Fruit fly (Drosophila melanogaster) ovary, adult (tissue): Measurements from ENCODE around the gene CG4653.

Experiments used
- CG17801 ChIP-seq: fragments of 200-800 bp; optimal IDR thresholded peaks from 2 replicates; lab custom pipeline; 2019; ENCODE audit warnings: missing biosample characterization, mild to moderate bottlenecking, missing genetic modification characterization, moderate library complexity; ENCODE audit not compliant: partially characterized antibody

CG4653 gene

dm6 chrX:16687400-16688105, 16.3 kb upstream of the CG4653 start:
- no peak for TF ChIP-seq CG17801 (GFP tag; lab: Kevin White, UChicago)

DNA sequence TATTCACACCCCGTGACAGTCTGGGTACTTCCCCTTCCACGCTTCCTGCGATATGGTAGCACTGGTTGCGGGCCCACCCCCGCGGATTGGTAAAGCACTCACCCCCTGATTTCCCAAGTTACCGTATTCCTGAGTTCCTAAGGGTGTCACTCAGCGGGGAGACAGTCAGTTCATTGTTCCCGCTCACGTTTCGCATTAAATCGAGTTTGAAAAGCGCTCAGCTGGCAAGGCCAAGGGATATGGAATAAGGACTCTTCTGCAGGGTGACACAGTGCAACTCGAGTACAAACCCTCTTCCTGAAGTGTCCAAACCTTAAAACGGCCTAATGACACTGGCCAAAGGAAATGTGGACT, 15.8 kb upstream of the CG4653 start:
- no peak for TF ChIP-seq CG17801 (GFP tag; lab: Kevin White, UChicago)

DNA sequence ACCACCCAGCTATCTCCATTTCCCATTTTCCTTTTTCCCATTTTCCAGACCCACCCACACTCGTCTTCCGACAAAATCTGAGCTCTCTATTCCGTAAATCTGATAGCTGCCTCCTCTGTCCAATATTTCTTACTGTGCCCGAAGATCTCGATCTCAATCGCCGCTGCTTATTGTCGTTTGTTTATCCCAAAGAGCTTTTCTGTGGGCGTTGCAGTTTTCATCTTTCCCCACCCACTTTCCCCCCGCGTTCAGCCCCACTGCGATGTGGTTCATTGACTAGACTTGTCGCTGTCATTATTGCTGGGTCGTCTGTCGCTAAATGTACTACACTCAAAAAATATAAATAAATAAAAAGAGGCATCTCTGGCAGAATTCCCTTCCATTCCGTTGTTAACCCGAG, 14.5 kb upstream of the CG4653 start:
- TF ChIP-seq CG17801 (GFP tag; lab: Kevin White, UChicago), result no peak

dm6 chrX:16689966-16690365, 13.9 kb upstream of the CG4653 start:
- no peak for TF ChIP-seq CG17801 (GFP tag; lab: Kevin White, UChicago)

DNA sequence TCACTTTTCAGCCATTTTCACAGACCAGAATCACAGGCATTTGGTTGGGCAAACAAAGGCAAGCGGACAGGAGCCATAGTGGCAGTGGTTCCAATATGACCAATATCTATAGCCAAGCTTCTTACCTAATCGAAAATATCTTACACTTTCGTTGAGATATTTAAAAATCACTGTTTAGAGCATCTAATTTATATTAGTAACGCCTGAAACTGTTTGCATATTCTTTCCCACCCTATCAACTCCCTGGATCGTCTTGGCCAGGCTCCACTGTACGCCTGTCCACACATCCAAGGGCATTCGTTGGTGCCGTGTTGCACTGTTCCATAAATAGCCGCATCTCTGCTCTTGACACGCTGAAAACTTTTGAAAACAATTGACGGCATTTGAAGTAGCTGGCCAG, 13.4 kb upstream of the CG4653 start:
- TF ChIP-seq CG17801 (GFP tag; lab: Kevin White, UChicago), result no peak

dm6 chrX:16691440-16691839, 12.4 kb upstream of the CG4653 start:
- peak; percentile 49 for TF ChIP-seq CG17801 (GFP tag; lab: Kevin White, UChicago)

DNA sequence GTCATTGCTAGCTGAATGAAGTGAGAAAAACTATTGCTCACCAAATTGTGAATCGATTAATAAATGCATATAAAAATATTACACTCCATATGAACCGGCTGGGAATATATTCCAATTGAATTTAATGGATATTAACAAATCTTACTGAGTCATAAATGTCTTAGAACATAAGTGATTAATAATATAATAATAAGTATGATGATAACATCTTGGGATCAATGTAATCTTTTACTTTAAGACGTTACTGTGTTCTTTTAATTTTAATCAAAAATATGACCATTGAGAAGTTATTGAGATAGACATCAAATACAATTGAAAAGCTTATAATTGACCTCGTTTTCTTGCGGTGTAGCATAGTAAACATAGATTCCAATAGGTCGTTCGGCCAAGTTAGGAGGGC, 11.6 kb upstream of the CG4653 start:
- no peak for TF ChIP-seq CG17801 (GFP tag; lab: Kevin White, UChicago)

- no peak for TF ChIP-seq CG17801 (GFP tag; lab: Kevin White, UChicago)
These were observed 10.0 kb upstream of the CG4653 start for dm6 chrX:16693805-16694387.

- no peak for TF ChIP-seq CG17801 (GFP tag; lab: Kevin White, UChicago)
These were observed 9.4 kb upstream of the CG4653 start for dm6 chrX:16694477-16694876.

- no peak for TF ChIP-seq CG17801 (GFP tag; lab: Kevin White, UChicago)
These were observed 8.9 kb upstream of the CG4653 start, which contains the start of gene Septin4 for dm6 chrX:16694959-16695358. Septin4 (minus strand) TSS chrX:16695173.

dm6 chrX:16695658-16696181, 8.2 kb upstream of the CG4653 start, which contains the start of gene CG4678:
CG4678 (plus strand) TSS chrX:16696131.
- no peak for TF ChIP-seq CG17801 (GFP tag; lab: Kevin White, UChicago)

DNA sequence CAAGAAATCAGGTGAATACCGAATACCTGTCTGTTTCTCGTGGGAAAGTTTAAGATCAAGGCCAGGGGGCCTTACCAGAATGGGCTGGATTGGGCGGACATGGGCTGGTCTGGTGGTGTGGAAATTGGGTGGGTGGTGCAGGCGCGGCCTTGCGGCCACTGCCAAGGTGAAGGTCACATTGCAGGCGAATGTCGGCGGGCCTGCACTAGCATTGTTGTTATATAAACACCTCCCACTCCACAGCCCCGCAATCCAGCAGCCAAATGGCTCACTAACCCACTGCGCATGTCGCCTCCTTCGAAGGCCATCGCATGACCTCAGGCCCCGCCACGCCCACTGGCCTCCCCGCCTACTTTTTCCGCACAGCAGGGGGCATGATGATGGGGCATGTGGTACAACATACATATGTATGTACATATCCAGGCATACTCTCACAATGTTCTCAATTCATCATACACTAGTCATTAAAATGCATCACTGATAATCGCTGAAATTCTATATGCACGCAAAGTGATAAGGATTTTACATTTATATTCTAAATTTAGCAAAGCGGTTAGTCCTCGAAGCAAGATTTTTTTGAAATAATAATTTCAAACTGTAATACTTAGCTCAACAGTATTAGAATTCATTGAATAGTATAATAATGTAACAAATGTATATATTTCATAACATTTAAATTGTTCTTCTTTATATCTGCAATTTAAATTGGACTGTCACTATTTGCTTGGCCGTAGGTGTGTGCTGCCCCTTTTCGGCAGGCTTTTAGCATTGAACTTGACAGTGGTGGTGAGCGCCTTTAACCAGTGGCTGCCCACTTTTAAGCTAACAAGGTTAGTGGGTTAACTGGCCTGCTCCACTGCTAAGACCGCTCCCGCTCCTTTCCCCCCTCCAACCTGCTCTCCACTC, 7.0 kb upstream of the CG4653 start:
- TF ChIP-seq CG17801 (GFP tag; lab: Kevin White, UChicago), result no peak

DNA sequence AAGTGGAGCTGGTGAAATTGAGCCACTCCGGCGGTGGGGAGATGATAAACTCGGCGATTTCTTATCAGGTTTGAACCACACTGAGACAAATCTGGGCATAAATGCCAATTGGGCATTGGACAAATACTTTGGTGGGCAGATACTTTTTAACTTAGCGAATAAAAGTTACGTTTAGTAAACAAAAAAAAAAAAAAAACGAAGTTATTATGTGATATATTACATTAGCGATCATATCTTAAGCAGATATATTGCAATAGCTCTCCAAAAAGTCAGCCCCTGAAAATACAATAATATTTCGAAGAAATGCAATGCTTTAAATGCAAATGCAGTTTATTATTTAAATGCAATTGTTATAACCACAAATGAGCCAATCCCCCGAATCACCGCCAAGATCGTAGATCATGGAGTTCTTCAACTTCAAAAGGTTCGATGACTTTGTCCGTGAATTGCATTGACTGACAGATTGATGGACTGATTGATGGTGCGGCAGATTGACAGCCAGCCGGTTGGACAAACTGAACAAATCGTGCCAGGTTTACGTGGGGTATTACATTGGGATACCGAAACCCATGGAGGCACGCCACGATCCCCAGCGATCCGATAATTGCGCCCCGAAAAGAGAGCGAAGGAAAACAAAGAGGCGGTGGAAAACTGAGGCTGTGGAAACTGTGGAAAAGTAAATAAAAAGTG, 5.9 kb upstream of the CG4653 start:
- TF ChIP-seq CG17801 (GFP tag; lab: Kevin White, UChicago), result no peak

dm6 chrX:16700070-16700469, 3.8 kb upstream of the CG4653 start, which contains the start of gene CG9676:
CG9676 (minus strand) TSS chrX:16700170.
- TF ChIP-seq CG17801 (GFP tag; lab: Kevin White, UChicago), result no peak
